Worm (Caenorhabditis elegans) whole organism, early embryonic: Measurements from ENCODE around the gene K08D8.4.

Source experiments
- B0310.2 ChIP-seq: sonication (generic microtip); optimal IDR thresholded peaks from 2 replicates; lab custom pipeline; 2016; ENCODE audit warnings: mild to moderate bottlenecking, missing genetic modification characterization, missing compliant biosample characterization
- F13C5.2 ChIP-seq: sonication (generic microtip); optimal IDR thresholded peaks from 2 replicates; lab custom pipeline; 2017; ENCODE audit warnings: mild to moderate bottlenecking, missing genetic modification characterization, inconsistent platforms, missing compliant biosample characterization
- ama-1 ChIP-seq: fragments of 150-350 bp; optimal IDR thresholded peaks from 2 replicates; lab custom pipeline; 2014
- ceh-36 ChIP-seq: sonication (generic microtip); optimal IDR thresholded peaks from 2 replicates; lab custom pipeline; 2016; ENCODE audit warnings: missing genetic modification characterization, inconsistent platforms, missing compliant biosample characterization
- ets-7 ChIP-seq: sonication (generic microtip); optimal IDR thresholded peaks from 2 replicates; lab custom pipeline; 2016; ENCODE audit warnings: missing genotype, missing genetic modification characterization, missing compliant biosample characterization
- flt-1 ChIP-seq: fragments of 200-800 bp; sonication (Bioruptor generic); IDR thresholded peaks from 2 replicates; pipeline ENCODE4 v1.3.6; 2022; ENCODE audit warnings: missing genetic modification characterization, missing compliant biosample characterization
- hmbx-1 ChIP-seq: sonication (generic microtip); optimal IDR thresholded peaks from 2 replicates; lab custom pipeline; 2016; ENCODE audit warnings: mild to moderate bottlenecking, missing genetic modification characterization, missing compliant biosample characterization
- hmg-4 ChIP-seq: fragments of 200-800 bp; sonication (Bioruptor generic); optimal IDR thresholded peaks from 2 replicates; lab custom pipeline; 2018; ENCODE audit warnings: mild to moderate bottlenecking, missing genetic modification characterization, missing compliant biosample characterization
- pes-1 ChIP-seq: fragments of 200-800 bp; sonication (Bioruptor generic); IDR thresholded peaks from 2 replicates; pipeline ENCODE4 v1.3.6; 2022; ENCODE audit warnings: missing genetic modification reagents, missing genetic modification characterization, missing compliant biosample characterization
- scrt-1 ChIP-seq: fragments of 200-800 bp; sonication (Bioruptor generic); IDR thresholded peaks from 2 replicates; pipeline ENCODE4 v1.3.6; 2022; ENCODE audit warnings: missing genetic modification characterization, missing compliant biosample characterization
- sea-1 ChIP-seq: fragments of 200-800 bp; sonication (Bioruptor generic); conservative IDR thresholded peaks from 2 replicates; pipeline ENCODE4 v1.3.6; 2022; ENCODE audit warnings: missing genetic modification characterization, missing compliant biosample characterization
- tbx-11 ChIP-seq: fragments of 200-800 bp; sonication (Bioruptor generic); IDR thresholded peaks from 2 replicates; pipeline ENCODE4 v1.3.6; 2022; ENCODE audit warnings: missing genetic modification characterization, missing compliant biosample characterization

- no peak for TF ChIP-seq B0310.2 (tag; lab: Kevin White, UChicago)
- TF ChIP-seq flt-1 (GFP tag; lab: Robert Waterston, UW), result no peak
- no peak for TF ChIP-seq scrt-1 (GFP tag; lab: Robert Waterston, UW)
- no peak for TF ChIP-seq hmg-4
- TF ChIP-seq ama-1, result no peak
- no peak for TF ChIP-seq pes-1 (GFP tag; lab: Robert Waterston, UW)
- no peak for TF ChIP-seq sea-1 (GFP tag; lab: Robert Waterston, UW)
- no peak for TF ChIP-seq tbx-11
- TF ChIP-seq F13C5.2 (tag; lab: Kevin White, UChicago), result no peak
- no peak for TF ChIP-seq ceh-36 (tag; lab: Kevin White, UChicago)
- TF ChIP-seq ets-7 (tag; lab: Kevin White, UChicago), result no peak
- TF ChIP-seq hmbx-1 (tag; lab: Kevin White, UChicago), result no peak
Observed at ce11 chrIV:12909871-12910270, at the start of gene K08D8.4.
